Worm (Caenorhabditis elegans) whole organism, L4 larva: ENCODE results near the gene C07A4.3.

Experiments
- D1046.2 ChIP-seq: fragments of 200-800 bp; sonication (Bioruptor generic); IDR thresholded peaks from 2 replicates; pipeline ENCODE4 v1.3.6; 2022; ENCODE audit warnings: missing genetic modification characterization, missing compliant biosample characterization
- F37D6.2 ChIP-seq: sonication (generic microtip); optimal IDR thresholded peaks from 2 replicates; lab custom pipeline; 2016; ENCODE audit warnings: mild to moderate bottlenecking, missing genetic modification characterization, missing compliant biosample characterization
- T20F7.1 ChIP-seq: fragments of 200-800 bp; sonication (Bioruptor generic); optimal IDR thresholded peaks from 2 replicates; lab custom pipeline; 2018; ENCODE audit warnings: mild to moderate bottlenecking, missing genetic modification characterization, missing compliant biosample characterization
- T26A8.4 ChIP-seq: fragments of 200-800 bp; sonication (Bioruptor generic); IDR thresholded peaks from 2 replicates; pipeline ENCODE4 v1.3.6; 2022; ENCODE audit warnings: missing genetic modification characterization, missing compliant biosample characterization
- Y105C5A.15 ChIP-seq: fragments of 200-800 bp; sonication (Bioruptor generic); IDR thresholded peaks from 2 replicates; pipeline ENCODE4 v1.3.6; 2022; ENCODE audit warnings: missing genetic modification characterization, missing compliant biosample characterization
- ZK337.2 ChIP-seq: fragments of 200-800 bp; sonication (Bioruptor generic); IDR thresholded peaks from 2 replicates; pipeline ENCODE4 v1.3.6; 2022; ENCODE audit warnings: missing genetic modification reagents, missing genetic modification characterization, missing compliant biosample characterization
- arid-1 ChIP-seq: fragments of 200-800 bp; sonication (Bioruptor generic); conservative IDR thresholded peaks from 2 replicates; pipeline ENCODE4 v1.3.6; 2022; ENCODE audit warnings: missing genetic modification reagents, missing genetic modification characterization, missing compliant biosample characterization
- ces-1 ChIP-seq: fragments of 150-350 bp; sonication (generic microtip); optimal IDR thresholded peaks from 4 replicates; lab custom pipeline; 2014; ENCODE audit warnings: missing biosample characterization, missing genetic modification reagents, missing genetic modification characterization
- ctbp-1 ChIP-seq: fragments of 200-800 bp; sonication (Bioruptor generic); IDR thresholded peaks from 2 replicates; pipeline ENCODE4 v1.3.6; 2022; ENCODE audit warnings: missing genetic modification reagents, missing genetic modification characterization, missing compliant biosample characterization
- daf-16 ChIP-seq, 3 experiments: sonication (generic microtip); optimal IDR thresholded peaks; 2 replicates each; lab custom pipeline; 2016 to 2017; ENCODE audit warnings: missing genetic modification characterization in 3 of 3, missing genetic modification reagents in 3 of 3, mild to moderate bottlenecking in 2 of 3, missing compliant biosample characterization in 2 of 3, missing biosample characterization in 1 of 3, moderate library complexity in 1 of 3
- daf-19 ChIP-seq: fragments of 200-800 bp; sonication (Bioruptor generic); conservative IDR thresholded peaks from 2 replicates; pipeline ENCODE4 v1.3.6; 2022; ENCODE audit warnings: missing genetic modification characterization, missing compliant biosample characterization
- daf-8 ChIP-seq: fragments of 200-800 bp; sonication (Bioruptor generic); IDR thresholded peaks from 2 replicates; pipeline ENCODE4 v1.3.6; 2022; ENCODE audit warnings: missing genetic modification characterization, missing compliant biosample characterization
- dpl-1 ChIP-seq: fragments of 150-350 bp; optimal IDR thresholded peaks from 2 replicates; lab custom pipeline; 2014; ENCODE audit warnings: missing biosample characterization, missing genetic modification reagents, missing genetic modification characterization
- duxl-1 ChIP-seq: sonication (generic microtip); optimal IDR thresholded peaks from 2 replicates; lab custom pipeline; 2016; ENCODE audit warnings: mild to moderate bottlenecking, missing genetic modification characterization, moderate library complexity, missing compliant biosample characterization; ENCODE audit not compliant: poor library complexity
- dve-1 ChIP-seq: sonication (generic microtip); optimal IDR thresholded peaks from 2 replicates; lab custom pipeline; 2017; ENCODE audit warnings: antibody characterized with exemption, mild to moderate bottlenecking, missing genetic modification characterization, missing compliant biosample characterization; ENCODE audit not compliant: insufficient read depth
- egl-27 ChIP-seq: sonication (generic microtip); optimal IDR thresholded peaks from 3 replicates; lab custom pipeline; 2017; ENCODE audit warnings: missing biosample characterization, missing genetic modification reagents, missing genetic modification characterization
- fkh-10 ChIP-seq: fragments of 150-350 bp; optimal IDR thresholded peaks from 2 replicates; lab custom pipeline; 2014; ENCODE audit warnings: missing biosample characterization, missing genetic modification reagents, missing genetic modification characterization
- fos-1 ChIP-seq: fragments of 150-350 bp; optimal IDR thresholded peaks from 2 replicates; lab custom pipeline; 2014; ENCODE audit warnings: missing biosample characterization, missing genetic modification characterization
- hif-1 ChIP-seq, 2 experiments: sonication (generic microtip); optimal IDR thresholded peaks; 2 replicates each; lab custom pipeline; 2016 to 2017; ENCODE audit warnings: missing compliant biosample characterization in 2 of 2, missing genetic modification characterization in 2 of 2, missing genetic modification reagents in 2 of 2, missing genotype in 2 of 2, mild to moderate bottlenecking in 1 of 2
- hlh-30 ChIP-seq: sonication (generic microtip); optimal IDR thresholded peaks from 2 replicates; lab custom pipeline; 2017; ENCODE audit warnings: antibody characterized with exemption, mild to moderate bottlenecking, missing genetic modification characterization, missing compliant biosample characterization; ENCODE audit not compliant: insufficient read depth
- jun-1 ChIP-seq: fragments of 150-350 bp; optimal IDR thresholded peaks from 2 replicates; lab custom pipeline; 2014; ENCODE audit warnings: missing biosample characterization, missing genetic modification reagents, missing genetic modification characterization
- lim-7 ChIP-seq: fragments of 200-800 bp; sonication (Bioruptor generic); IDR thresholded peaks from 2 replicates; pipeline ENCODE4 v1.3.6; 2022; ENCODE audit warnings: missing genetic modification characterization, missing compliant biosample characterization
- lin-1 ChIP-seq: fragments of 200-800 bp; sonication (Bioruptor generic); IDR thresholded peaks from 2 replicates; pipeline ENCODE4 v1.3.6; 2022; ENCODE audit warnings: missing genetic modification reagents, missing genetic modification characterization, missing compliant biosample characterization
- lin-13 ChIP-seq: fragments of 150-350 bp; optimal IDR thresholded peaks from 2 replicates; lab custom pipeline; 2014; ENCODE audit warnings: missing biosample characterization, missing genetic modification reagents, missing genetic modification characterization
- lin-38 ChIP-seq: fragments of 200-800 bp; sonication (Bioruptor generic); IDR thresholded peaks from 2 replicates; pipeline ENCODE4 v1.3.6; 2022; ENCODE audit warnings: missing genetic modification reagents, missing genetic modification characterization, missing compliant biosample characterization
- lin-39 ChIP-seq: fragments of 150-350 bp; optimal IDR thresholded peaks from 2 replicates; lab custom pipeline; 2014; ENCODE audit warnings: missing biosample characterization, missing genetic modification reagents, missing genetic modification characterization
- madf-5 ChIP-seq, 2 experiments: fragments of 200-800 bp; sonication (Bioruptor generic); IDR thresholded peaks; 2 replicates each; pipeline ENCODE4 v1.3.6; 2022; ENCODE audit warnings: missing compliant biosample characterization in 2 of 2, missing genetic modification characterization in 2 of 2
- mdt-29 ChIP-seq: fragments of 200-800 bp; sonication (Bioruptor generic); IDR thresholded peaks from 2 replicates; pipeline ENCODE4 v1.3.6; 2022; ENCODE audit warnings: missing genetic modification reagents, missing genetic modification characterization, missing compliant biosample characterization
- mep-1 ChIP-seq: fragments of 150-350 bp; sonication (generic microtip); optimal IDR thresholded peaks from 3 replicates; lab custom pipeline; 2014; ENCODE audit warnings: missing biosample characterization, missing genetic modification characterization
- mes-2 ChIP-seq: sonication (generic microtip); optimal IDR thresholded peaks from 2 replicates; lab custom pipeline; 2016; ENCODE audit warnings: missing genotype, mild to moderate bottlenecking, missing genetic modification characterization, missing compliant biosample characterization; ENCODE audit not compliant: poor library complexity, severe bottlenecking
- mxl-3 ChIP-seq: fragments of 200-800 bp; sonication (Bioruptor generic); optimal IDR thresholded peaks from 2 replicates; lab custom pipeline; 2018; ENCODE audit warnings: mild to moderate bottlenecking, missing genetic modification characterization, missing compliant biosample characterization
- nhr-10 ChIP-seq: fragments of 150-350 bp; optimal IDR thresholded peaks from 2 replicates; lab custom pipeline; 2014; ENCODE audit warnings: missing biosample characterization, missing genetic modification characterization
- nhr-102 ChIP-seq: sonication (generic microtip); optimal IDR thresholded peaks from 2 replicates; lab custom pipeline; 2016; ENCODE audit warnings: mild to moderate bottlenecking, missing genetic modification characterization, moderate library complexity, missing compliant biosample characterization
- nhr-11 ChIP-seq: fragments of 150-350 bp; optimal IDR thresholded peaks from 2 replicates; lab custom pipeline; 2014; ENCODE audit warnings: missing biosample characterization, missing genetic modification characterization
- nhr-42 ChIP-seq: fragments of 200-800 bp; sonication (Bioruptor generic); IDR thresholded peaks from 2 replicates; pipeline ENCODE4 v1.3.6; 2022; ENCODE audit warnings: missing genetic modification characterization, missing compliant biosample characterization
- nhr-76 ChIP-seq: fragments of 150-350 bp; optimal IDR thresholded peaks from 2 replicates; lab custom pipeline; 2014; ENCODE audit warnings: missing biosample characterization, missing genetic modification characterization
- nhr-77 ChIP-seq: fragments of 150-350 bp; optimal IDR thresholded peaks from 2 replicates; lab custom pipeline; 2014; ENCODE audit warnings: missing biosample characterization, missing genetic modification characterization
- php-3 ChIP-seq: fragments of 200-800 bp; sonication (Bioruptor generic); IDR thresholded peaks from 2 replicates; pipeline ENCODE4 v1.3.6; 2022; ENCODE audit warnings: missing genetic modification reagents, missing genetic modification characterization, missing compliant biosample characterization
- snpc-1.2 ChIP-seq: fragments of 200-800 bp; sonication (Bioruptor generic); IDR thresholded peaks from 2 replicates; pipeline ENCODE4 v1.3.6; 2022; ENCODE audit warnings: missing genetic modification reagents, missing genetic modification characterization, missing compliant biosample characterization
- tra-1 ChIP-seq: fragments of 200-800 bp; sonication (Bioruptor generic); IDR thresholded peaks from 2 replicates; pipeline ENCODE4 v1.3.6; 2022; ENCODE audit warnings: missing genetic modification reagents, missing genetic modification characterization, missing compliant biosample characterization
- unc-130 ChIP-seq: sonication (generic microtip); optimal IDR thresholded peaks from 2 replicates; lab custom pipeline; 2016; ENCODE audit warnings: missing genetic modification reagents, missing genetic modification characterization, missing compliant biosample characterization
- unc-39 ChIP-seq: sonication (generic microtip); optimal IDR thresholded peaks from 2 replicates; lab custom pipeline; 2017; ENCODE audit warnings: missing biosample characterization, missing genetic modification characterization
- unc-62 ChIP-seq, 3 experiments: fragments of 150-350 bp in 1 of 3; sonication (generic microtip); optimal IDR thresholded peaks in 2 of 3; peaks in 1 of 3; 1 replicate in 1 of 3; 2 replicates in 2 of 3; lab custom pipeline; 2014 to 2017; ENCODE audit warnings: missing biosample characterization in 3 of 3, missing genetic modification characterization in 3 of 3, missing genetic modification reagents in 3 of 3, missing genotype in 1 of 3
- vab-7 ChIP-seq: fragments of 200-800 bp; sonication (Bioruptor generic); IDR thresholded peaks from 2 replicates; pipeline ENCODE4 v1.3.6; 2022; ENCODE audit warnings: missing genetic modification reagents, missing genetic modification characterization, missing compliant biosample characterization
- zfp-2 ChIP-seq: sonication (generic microtip); optimal IDR thresholded peaks from 2 replicates; lab custom pipeline; 2016; ENCODE audit warnings: mild to moderate bottlenecking, missing genetic modification characterization, missing compliant biosample characterization
- ztf-11 ChIP-seq: fragments of 150-350 bp; optimal IDR thresholded peaks from 2 replicates; lab custom pipeline; 2014; ENCODE audit warnings: missing biosample characterization, missing genetic modification characterization
- ztf-7 ChIP-seq: fragments of 150-350 bp; optimal IDR thresholded peaks from 2 replicates; lab custom pipeline; 2014; ENCODE audit warnings: missing biosample characterization, missing genetic modification characterization

Gene C07A4.3

DNA sequence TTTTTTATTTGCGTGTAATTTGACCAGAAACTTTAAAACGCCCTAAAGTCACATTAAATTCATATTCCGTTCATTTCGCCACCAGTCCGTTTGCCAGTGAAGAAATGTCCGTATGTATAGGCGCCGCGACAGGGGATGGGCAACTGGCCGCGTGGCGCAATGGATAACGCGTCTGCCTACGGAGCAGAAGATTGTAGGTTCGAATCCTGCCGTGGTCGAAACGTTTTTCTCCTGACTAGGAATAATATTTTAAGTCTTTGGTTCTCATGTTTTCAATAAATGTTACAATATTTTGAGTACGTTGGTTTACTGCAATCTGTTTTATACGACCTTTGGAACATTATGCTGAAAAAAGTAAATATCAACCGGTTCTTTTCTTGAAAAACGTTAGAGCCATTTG, 29.8 kb upstream of the C07A4.3 start (continued):
- TF ChIP-seq mep-1 (tag; lab: Kevin White, UChicago) (peak; percentile 58), nhr-77 (tag; lab: Kevin White, UChicago) (no peak), T26A8.4 (GFP tag; lab: Robert Waterston, UW) (peak; percentile 84), dve-1 (tag; lab: Kevin White, UChicago) (peak; percentile 65)

DNA sequence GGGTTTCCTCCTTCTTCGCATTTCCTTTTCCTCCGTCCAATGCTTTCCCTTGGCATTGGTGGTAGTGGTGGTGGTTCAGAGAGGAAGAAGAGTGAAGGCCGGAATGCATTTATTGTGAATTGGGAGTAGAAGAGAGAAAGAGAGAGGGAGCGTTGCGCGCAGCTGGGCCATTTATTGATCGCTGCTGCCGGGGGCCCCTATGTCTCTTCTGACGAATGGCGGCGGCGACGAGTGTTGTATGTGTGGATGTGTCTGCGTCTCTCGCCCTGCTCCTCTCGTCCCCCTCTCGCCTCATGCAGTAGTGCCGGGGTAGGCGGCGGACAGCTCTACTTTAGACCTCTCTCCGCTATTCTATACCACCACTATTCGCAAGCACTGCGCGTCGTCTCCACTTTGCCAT, 28.2 kb upstream of the C07A4.3 start, which contains the start of gene unc-115:
Gene unc-115 (plus strand): TSS at position 301 of the 400 bp plus-strand sequence.
- TF ChIP-seq mxl-3 (GFP tag; lab: Kevin White, UChicago): peak; percentile 85
- peak; percentile 67 for TF ChIP-seq lin-39 (tag; lab: Kevin White, UChicago)
- TF ChIP-seq duxl-1: no peak
- 0 out of 2 replicates have a peak, but pooled peaks have one; percentile 59 for TF ChIP-seq daf-8
- TF ChIP-seq hif-1 (tag; optimal IDR thresholded peaks at IDR 0.05; lab: Kevin White, UChicago): peak in 1 of 2 experiments; percentile 69
- TF ChIP-seq D1046.2 (GFP tag; lab: Robert Waterston, UW): no peak
- TF ChIP-seq nhr-76 (tag; lab: Kevin White, UChicago): no peak
- 0 out of 2 replicates have a peak, but pooled peaks have one; percentile 26 for TF ChIP-seq vab-7 (GFP tag; lab: Robert Waterston, UW)
- TF ChIP-seq unc-130 (GFP tag; lab: Kevin White, UChicago): no peak
- peak; percentile 83 for TF ChIP-seq mes-2 (tag; lab: Kevin White, UChicago)
- peak; percentile 72 for TF ChIP-seq lin-13 (GFP tag; lab: Kevin White, UChicago)
- no peak for TF ChIP-seq ztf-7
- TF ChIP-seq T20F7.1: no peak
- TF ChIP-seq php-3: peak; percentile 31; the same call in 1 of the 2 replicates
- peak in 1 of 2 experiments; percentile 20 for TF ChIP-seq daf-16 (GFP tag; optimal IDR thresholded peaks at IDR 0.05; lab: Kevin White, UChicago)
- peak; percentile 35 for TF ChIP-seq daf-16 (tag; optimal IDR thresholded peaks at IDR 0.05; lab: Kevin White, UChicago)
- no peak for TF ChIP-seq Y105C5A.15 (GFP tag; lab: Robert Waterston, UW)
- no peak for TF ChIP-seq lim-7 (GFP tag; lab: Robert Waterston, UW)
- TF ChIP-seq zfp-2 (tag; lab: Kevin White, UChicago): no peak
- peak; percentile 30; the same call in 1 of the 2 replicates for TF ChIP-seq lin-38 (GFP tag; lab: Robert Waterston, UW)
- no peak for TF ChIP-seq ztf-11 (tag; lab: Kevin White, UChicago)
- TF ChIP-seq arid-1 (GFP tag; lab: Robert Waterston, UW): peak; percentile 75
- no peak for TF ChIP-seq ZK337.2 (GFP tag; lab: Robert Waterston, UW)
- TF ChIP-seq ctbp-1: peak; percentile 91
- TF ChIP-seq nhr-10: no peak
- TF ChIP-seq mdt-29 (GFP tag; lab: Robert Waterston, UW): no peak
- TF ChIP-seq nhr-42 (GFP tag; lab: Robert Waterston, UW): 0 out of 2 replicates have a peak, but pooled peaks have one; percentile 22
- no peak for TF ChIP-seq daf-19 (GFP tag; lab: Robert Waterston, UW)
- TF ChIP-seq hlh-30 (tag; lab: Kevin White, UChicago): peak; percentile 72
- peak; percentile 43 for TF ChIP-seq nhr-11 (tag; lab: Kevin White, UChicago)
- no peak for TF ChIP-seq nhr-77 (tag; lab: Kevin White, UChicago)
- peak; percentile 40 for TF ChIP-seq nhr-102 (tag; lab: Kevin White, UChicago)
- no peak for TF ChIP-seq unc-39 (tag; lab: Kevin White, UChicago)
- peak in 1 of 2 experiments; percentile 96 for TF ChIP-seq unc-62 (GFP tag; optimal IDR thresholded peaks at IDR 0.05 in 1 of 2; lab: Kevin White, UChicago)
- TF ChIP-seq unc-62 (tag; optimal IDR thresholded peaks at IDR 0.05; lab: Kevin White, UChicago): no peak
- 0 out of 4 replicates have a peak, but pooled peaks of 1 of the 2 experiments have one; percentile 43 for TF ChIP-seq madf-5 (GFP tag; IDR thresholded peaks at IDR 0.05; lab: Robert Waterston, UW)
- TF ChIP-seq F37D6.2 (tag; lab: Kevin White, UChicago): peak; percentile 86
- peak; percentile 28; the same call in 1 of the 2 replicates for TF ChIP-seq tra-1 (GFP tag; lab: Robert Waterston, UW)
- peak; percentile 65 for TF ChIP-seq T26A8.4 (GFP tag; lab: Robert Waterston, UW)
- TF ChIP-seq fkh-10 (GFP tag; lab: Kevin White, UChicago): no peak
- TF ChIP-seq lin-1 (GFP tag; lab: Robert Waterston, UW): no peak; the same call in 1 of the 2 replicates
- peak; percentile 20 for TF ChIP-seq dpl-1 (GFP tag; lab: Kevin White, UChicago)
- TF ChIP-seq fos-1 (tag; lab: Kevin White, UChicago): no peak
- TF ChIP-seq egl-27 (tag; lab: Kevin White, UChicago): no peak
- no peak for TF ChIP-seq jun-1 (tag; lab: Kevin White, UChicago)
- peak; percentile 74 for TF ChIP-seq ces-1 (GFP tag; lab: Kevin White, UChicago)
- peak; percentile 47; the same call in 1 of the 2 replicates for TF ChIP-seq snpc-1.2
